Worm (Caenorhabditis elegans): ENCODE results near the gene rab-37.

ce11 chrX:4209131-4209530, 26.5 kb downstream of the rab-37 start:
- peak; percentile 94 for TF ChIP-seq pros-1 (tag; optimal IDR thresholded peaks at IDR 0.05)
- TF ChIP-seq ahr-1 (tag; optimal IDR thresholded peaks at IDR 0.05) = peak; percentile 32

Measured in whole organism, late embryonic.